Worm (Caenorhabditis elegans) whole organism, L4 larva: ENCODE data around the gene C45G7.4.

Experiments used
- D1046.2 ChIP-seq: fragments of 200-800 bp; sonication (Bioruptor generic); IDR thresholded peaks from 2 replicates; pipeline ENCODE4 v1.3.6; 2022; ENCODE audit warnings: missing genetic modification characterization, missing compliant biosample characterization
- F37D6.2 ChIP-seq: sonication (generic microtip); optimal IDR thresholded peaks from 2 replicates; lab custom pipeline; 2016; ENCODE audit warnings: mild to moderate bottlenecking, missing genetic modification characterization, missing compliant biosample characterization
- F44E2.7 ChIP-seq: fragments of 200-800 bp; sonication (Bioruptor generic); IDR thresholded peaks from 2 replicates; pipeline ENCODE4 v2.1.2; 2022; ENCODE audit warnings: missing genetic modification characterization, missing compliant biosample characterization
- T26A8.4 ChIP-seq: fragments of 200-800 bp; sonication (Bioruptor generic); IDR thresholded peaks from 2 replicates; pipeline ENCODE4 v1.3.6; 2022; ENCODE audit warnings: missing genetic modification characterization, missing compliant biosample characterization
- Y105C5A.15 ChIP-seq: fragments of 200-800 bp; sonication (Bioruptor generic); IDR thresholded peaks from 2 replicates; pipeline ENCODE4 v1.3.6; 2022; ENCODE audit warnings: missing genetic modification characterization, missing compliant biosample characterization
- Y48G9A.11 ChIP-seq: fragments of 200-800 bp; sonication (Bioruptor generic); IDR thresholded peaks from 2 replicates; pipeline ENCODE4 v1.3.6; 2022; ENCODE audit warnings: missing genetic modification reagents, missing genetic modification characterization, missing compliant biosample characterization
- aha-1 ChIP-seq: fragments of 150-350 bp; peaks from one replicate; lab custom pipeline; 2014; ENCODE audit warnings: missing biosample characterization, missing genetic modification characterization
- arid-1 ChIP-seq: fragments of 200-800 bp; sonication (Bioruptor generic); conservative IDR thresholded peaks from 2 replicates; pipeline ENCODE4 v1.3.6; 2022; ENCODE audit warnings: missing genetic modification reagents, missing genetic modification characterization, missing compliant biosample characterization
- attf-4 ChIP-seq: sonication (generic microtip); optimal IDR thresholded peaks from 3 replicates; lab custom pipeline; 2017; ENCODE audit warnings: missing biosample characterization, missing genetic modification characterization
- ceh-20 ChIP-seq: fragments of 200-800 bp; sonication (Bioruptor generic); IDR thresholded peaks from 2 replicates; pipeline ENCODE4 v1.3.6; 2022; ENCODE audit warnings: missing genetic modification reagents, missing genetic modification characterization, missing compliant biosample characterization
- ceh-82 ChIP-seq: sonication (generic microtip); optimal IDR thresholded peaks from 2 replicates; lab custom pipeline; 2017; ENCODE audit warnings: missing biosample characterization, missing genetic modification characterization
- daf-16 ChIP-seq, 3 experiments: sonication (generic microtip); optimal IDR thresholded peaks; 2 replicates each; lab custom pipeline; 2016 to 2017; ENCODE audit warnings: missing genetic modification characterization in 3 of 3, missing genetic modification reagents in 3 of 3, mild to moderate bottlenecking in 2 of 3, missing compliant biosample characterization in 2 of 3, missing biosample characterization in 1 of 3, moderate library complexity in 1 of 3
- daf-19 ChIP-seq: fragments of 200-800 bp; sonication (Bioruptor generic); conservative IDR thresholded peaks from 2 replicates; pipeline ENCODE4 v1.3.6; 2022; ENCODE audit warnings: missing genetic modification characterization, missing compliant biosample characterization
- dmd-6 ChIP-seq: fragments of 200-800 bp; sonication (Bioruptor generic); IDR thresholded peaks from 2 replicates; pipeline ENCODE4 v1.3.6; 2022; ENCODE audit warnings: missing genetic modification reagents, missing genetic modification characterization, missing compliant biosample characterization
- dmd-8 ChIP-seq: fragments of 200-800 bp; sonication (Bioruptor generic); IDR thresholded peaks from 2 replicates; pipeline ENCODE4 v1.3.6; 2022; ENCODE audit warnings: missing genetic modification characterization, missing compliant biosample characterization
- dve-1 ChIP-seq: sonication (generic microtip); optimal IDR thresholded peaks from 2 replicates; lab custom pipeline; 2017; ENCODE audit warnings: antibody characterized with exemption, mild to moderate bottlenecking, missing genetic modification characterization, missing compliant biosample characterization; ENCODE audit not compliant: insufficient read depth
- egl-43 ChIP-seq: fragments of 200-800 bp; sonication (Bioruptor generic); IDR thresholded peaks from 2 replicates; pipeline ENCODE4 v1.3.6; 2022; ENCODE audit warnings: missing genetic modification reagents, missing genetic modification characterization, missing compliant biosample characterization
- hlh-30 ChIP-seq: sonication (generic microtip); optimal IDR thresholded peaks from 2 replicates; lab custom pipeline; 2017; ENCODE audit warnings: antibody characterized with exemption, mild to moderate bottlenecking, missing genetic modification characterization, missing compliant biosample characterization; ENCODE audit not compliant: insufficient read depth
- hmg-1.1 ChIP-seq: fragments of 200-800 bp; sonication (Bioruptor generic); IDR thresholded peaks from 2 replicates; pipeline ENCODE4 v1.3.6; 2022; ENCODE audit warnings: missing genetic modification reagents, missing genetic modification characterization, missing compliant biosample characterization
- jun-1 ChIP-seq: fragments of 150-350 bp; optimal IDR thresholded peaks from 2 replicates; lab custom pipeline; 2014; ENCODE audit warnings: missing biosample characterization, missing genetic modification reagents, missing genetic modification characterization
- lin-29 ChIP-seq: fragments of 200-800 bp; sonication (Bioruptor generic); IDR thresholded peaks from 2 replicates; pipeline ENCODE4 v1.3.6; 2022; ENCODE audit warnings: missing genetic modification reagents, missing genetic modification characterization, missing compliant biosample characterization
- lin-38 ChIP-seq: fragments of 200-800 bp; sonication (Bioruptor generic); IDR thresholded peaks from 2 replicates; pipeline ENCODE4 v1.3.6; 2022; ENCODE audit warnings: missing genetic modification reagents, missing genetic modification characterization, missing compliant biosample characterization
- lsy-2 ChIP-seq, 2 experiments: fragments of 150-350 bp in 1 of 2; sonication (generic microtip) in 1 of 2; optimal IDR thresholded peaks; 2 replicates each; lab custom pipeline; 2014 to 2017; ENCODE audit warnings: missing biosample characterization in 2 of 2, missing genetic modification characterization in 2 of 2
- mep-1 ChIP-seq: fragments of 150-350 bp; sonication (generic microtip); optimal IDR thresholded peaks from 3 replicates; lab custom pipeline; 2014; ENCODE audit warnings: missing biosample characterization, missing genetic modification characterization
- nhr-102 ChIP-seq: sonication (generic microtip); optimal IDR thresholded peaks from 2 replicates; lab custom pipeline; 2016; ENCODE audit warnings: mild to moderate bottlenecking, missing genetic modification characterization, moderate library complexity, missing compliant biosample characterization
- nhr-25 ChIP-seq: sonication (generic microtip); optimal IDR thresholded peaks from 2 replicates; lab custom pipeline; 2017; ENCODE audit warnings: missing genetic modification characterization, mild to moderate bottlenecking, missing compliant biosample characterization, antibody characterized with exemption, moderate library complexity, borderline replicate concordance; ENCODE audit not compliant: insufficient read depth
- nhr-28 ChIP-seq: fragments of 150-350 bp; optimal IDR thresholded peaks from 2 replicates; lab custom pipeline; 2014; ENCODE audit warnings: missing biosample characterization, missing genetic modification characterization
- nhr-42 ChIP-seq: fragments of 200-800 bp; sonication (Bioruptor generic); IDR thresholded peaks from 2 replicates; pipeline ENCODE4 v1.3.6; 2022; ENCODE audit warnings: missing genetic modification characterization, missing compliant biosample characterization
- nhr-77 ChIP-seq: fragments of 150-350 bp; optimal IDR thresholded peaks from 2 replicates; lab custom pipeline; 2014; ENCODE audit warnings: missing biosample characterization, missing genetic modification characterization
- pqm-1 ChIP-seq: sonication (generic microtip); optimal IDR thresholded peaks from 2 replicates; lab custom pipeline; 2017; ENCODE audit warnings: missing biosample characterization, missing genetic modification characterization
- set-16 ChIP-seq: fragments of 200-800 bp; sonication (Bioruptor generic); IDR thresholded peaks from 2 replicates; pipeline ENCODE4 v1.3.6; 2022; ENCODE audit warnings: missing genetic modification reagents, missing genetic modification characterization, missing compliant biosample characterization
- skn-1 ChIP-seq: fragments of 150-350 bp; optimal IDR thresholded peaks from 2 replicates; lab custom pipeline; 2014; ENCODE audit warnings: missing biosample characterization, missing genetic modification characterization
- snpc-4 ChIP-seq: fragments of 150-350 bp; optimal IDR thresholded peaks from 2 replicates; lab custom pipeline; 2014; ENCODE audit warnings: missing biosample characterization, missing genetic modification characterization
- spr-1 ChIP-seq: sonication (generic microtip); optimal IDR thresholded peaks from 2 replicates; lab custom pipeline; 2016; ENCODE audit warnings: mild to moderate bottlenecking, missing genetic modification characterization, missing compliant biosample characterization
- unc-130 ChIP-seq: sonication (generic microtip); optimal IDR thresholded peaks from 2 replicates; lab custom pipeline; 2016; ENCODE audit warnings: missing genetic modification reagents, missing genetic modification characterization, missing compliant biosample characterization
- unc-62 ChIP-seq, 3 experiments: fragments of 150-350 bp in 1 of 3; sonication (generic microtip); optimal IDR thresholded peaks in 2 of 3; peaks in 1 of 3; 1 replicate in 1 of 3; 2 replicates in 2 of 3; lab custom pipeline; 2014 to 2017; ENCODE audit warnings: missing biosample characterization in 3 of 3, missing genetic modification characterization in 3 of 3, missing genetic modification reagents in 3 of 3, missing genotype in 1 of 3
- vab-7 ChIP-seq: fragments of 200-800 bp; sonication (Bioruptor generic); IDR thresholded peaks from 2 replicates; pipeline ENCODE4 v1.3.6; 2022; ENCODE audit warnings: missing genetic modification reagents, missing genetic modification characterization, missing compliant biosample characterization
- zag-1 ChIP-seq: fragments of 150-350 bp; optimal IDR thresholded peaks from 2 replicates; lab custom pipeline; 2014; ENCODE audit warnings: missing biosample characterization, missing genetic modification characterization

C45G7.4 gene

DNA sequence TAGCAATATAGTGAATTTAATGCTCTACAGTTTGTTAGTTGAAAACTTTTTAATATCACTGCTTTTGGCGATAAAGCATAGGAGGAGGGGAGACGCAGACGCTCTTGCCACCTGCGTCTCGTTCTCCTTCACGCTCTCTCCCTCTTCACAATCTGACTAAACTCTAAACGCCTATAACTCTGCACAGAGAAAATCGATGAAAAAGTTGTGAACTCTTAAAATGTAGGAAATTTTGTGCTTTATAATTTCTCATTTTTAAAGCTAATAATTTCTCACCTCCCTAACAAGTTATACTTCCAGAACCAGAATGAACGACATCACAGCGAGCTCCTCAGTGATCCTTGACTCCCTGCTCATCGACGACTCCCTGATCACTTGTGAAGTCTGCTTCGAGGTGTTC is at the start of gene C45G7.4:
C45G7.4 (plus strand) TSS at position 301 of the 400 bp plus-strand sequence.
- no peak for TF ChIP-seq unc-62 (GFP tag; optimal IDR thresholded peaks at IDR 0.05 in 1 of 2; lab: Kevin White, UChicago)
- no peak for TF ChIP-seq unc-62 (tag; optimal IDR thresholded peaks at IDR 0.05; lab: Kevin White, UChicago)
- TF ChIP-seq nhr-25 = no peak
- no peak for TF ChIP-seq ceh-20
- no peak for TF ChIP-seq unc-130 (GFP tag; lab: Kevin White, UChicago)
- TF ChIP-seq ceh-82 = no peak
- TF ChIP-seq F44E2.7 (GFP tag; lab: Robert Waterston, UW) = no peak
- TF ChIP-seq D1046.2 = no peak
- TF ChIP-seq snpc-4 (tag; lab: Kevin White, UChicago) = no peak
- TF ChIP-seq pqm-1 = no peak
- TF ChIP-seq hmg-1.1 (GFP tag; lab: Robert Waterston, UW) = no peak

DNA sequence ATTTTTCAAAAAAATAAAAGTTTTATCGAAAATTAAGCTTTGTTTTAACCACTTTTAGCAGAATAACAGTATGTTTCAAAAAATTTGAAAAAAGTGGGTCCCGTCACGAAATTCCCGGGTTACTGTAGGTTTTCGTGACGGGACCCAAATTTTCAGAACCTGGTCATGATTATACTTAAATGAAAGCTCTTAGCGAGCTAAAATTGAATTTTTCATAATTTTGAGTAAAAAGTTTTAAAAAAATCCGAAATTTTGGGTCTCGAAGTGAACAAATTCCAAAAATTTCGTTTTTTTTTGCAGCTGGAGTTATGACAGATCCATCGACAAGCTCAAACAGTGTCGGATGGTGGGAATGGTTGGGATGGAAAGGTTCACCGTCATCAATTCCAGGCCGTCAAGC is 49.1 kb upstream of the C45G7.4 start, which contains the start of gene Y38F2AR.3:
Y38F2AR.3 (plus strand) TSS at position 301 of the 400 bp plus-strand sequence.
- no peak for TF ChIP-seq arid-1 (GFP tag; lab: Robert Waterston, UW)

DNA sequence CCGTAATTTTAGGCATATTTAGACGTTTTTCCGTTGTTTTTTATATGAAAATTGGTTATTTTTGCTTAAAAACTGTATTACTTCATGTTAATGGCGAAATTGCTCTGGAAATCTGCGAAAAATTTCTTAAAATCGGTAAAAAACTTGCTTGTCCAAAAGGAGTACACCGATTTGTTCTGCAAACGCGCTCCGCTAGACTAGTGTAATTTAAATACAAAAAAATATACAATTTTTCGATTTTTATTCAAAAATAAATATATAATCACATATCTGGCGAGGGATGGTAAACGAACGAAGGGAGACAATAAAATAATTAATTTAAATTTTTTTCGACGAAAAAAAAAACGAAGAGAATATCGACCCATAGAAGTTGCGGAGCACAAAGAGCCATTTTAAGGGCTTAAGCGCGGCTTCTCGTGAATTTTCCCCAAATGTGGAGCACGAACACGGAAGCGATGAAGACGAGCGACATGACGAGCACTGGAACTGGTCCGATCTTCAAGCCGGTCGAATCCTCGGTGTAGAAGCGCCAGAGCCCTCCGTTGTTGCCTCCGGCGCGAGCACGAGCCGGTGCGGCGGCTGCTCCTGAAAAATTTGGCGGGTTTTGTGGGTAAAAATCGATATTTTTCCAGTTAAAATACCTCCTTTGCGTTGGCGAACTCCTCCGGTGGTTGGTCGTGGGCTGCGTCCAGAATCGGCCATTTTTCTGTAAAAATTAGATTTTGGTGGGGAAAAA is 44.7 kb upstream of the C45G7.4 start, which contains the start of gene sec-61.B:
sec-61.B (minus strand) TSS at position 706 of the 736 bp plus-strand sequence.
- TF ChIP-seq dmd-8 (GFP tag; lab: Robert Waterston, UW) (0 out of 2 replicates have a peak, but pooled peaks have one; percentile 16), Y48G9A.11 (GFP tag; lab: Robert Waterston, UW) (0 out of 2 replicates have a peak, but pooled peaks have one; percentile 36), F37D6.2 (tag; lab: Kevin White, UChicago) (no peak), T26A8.4 (GFP tag; lab: Robert Waterston, UW) (0 out of 2 replicates have a peak, but pooled peaks have one; percentile 49), dve-1 (tag; lab: Kevin White, UChicago) (peak; percentile 21), spr-1 (peak; percentile 24), Y105C5A.15 (GFP tag; lab: Robert Waterston, UW) (0 out of 2 replicates have a peak, but pooled peaks have one; percentile 27), aha-1 (tag; lab: Kevin White, UChicago) (peak; percentile 6), nhr-102 (tag; lab: Kevin White, UChicago) (peak; percentile 60), lin-29 (GFP tag; lab: Robert Waterston, UW) (no peak), daf-19 (GFP tag; lab: Robert Waterston, UW) (peak; percentile 76), lsy-2 (tag; optimal IDR thresholded peaks at IDR 0.05; lab: Kevin White, UChicago) (peak in 1 of 2 experiments; percentile 62), hlh-30 (tag; lab: Kevin White, UChicago) (no peak), lin-38 (GFP tag; lab: Robert Waterston, UW) (peak; percentile 84), zag-1 (tag; lab: Kevin White, UChicago) (no peak), nhr-42 (GFP tag; lab: Robert Waterston, UW) (0 out of 2 replicates have a peak, but pooled peaks have one; percentile 42), skn-1 (no peak), dmd-6 (GFP tag; lab: Robert Waterston, UW) (0 out of 2 replicates have a peak, but pooled peaks have one; percentile 6), nhr-77 (tag; lab: Kevin White, UChicago) (peak; percentile 6), daf-16 (GFP tag; optimal IDR thresholded peaks at IDR 0.05; lab: Kevin White, UChicago) (no peak), daf-16 (tag; optimal IDR thresholded peaks at IDR 0.05; lab: Kevin White, UChicago) (peak; percentile 15), set-16 (GFP tag; lab: Robert Waterston, UW) (peak; percentile 86), egl-43 (0 out of 2 replicates have a peak, but pooled peaks have one; percentile 21), vab-7 (GFP tag; lab: Robert Waterston, UW) (peak; percentile 20; the same call in 1 of the 2 replicates), mep-1 (tag; lab: Kevin White, UChicago) (peak; percentile 68), attf-4 (tag; lab: Kevin White, UChicago) (no peak), jun-1 (no peak), nhr-28 (tag; lab: Kevin White, UChicago) (no peak), arid-1 (GFP tag; lab: Robert Waterston, UW) (no peak)
